Worm (Caenorhabditis elegans) whole organism, L3 larva: Measurements from ENCODE around the gene ncx-10.

ENCODE experiments used
- R02D3.7 ChIP-seq: fragments of 150-350 bp; optimal IDR thresholded peaks from 2 replicates; lab custom pipeline; 2014; ENCODE audit warnings: missing biosample characterization, missing genetic modification characterization
- ZK546.5 ChIP-seq: sonication (generic microtip); optimal IDR thresholded peaks from 2 replicates; lab custom pipeline; 2017; ENCODE audit warnings: missing biosample characterization, missing genetic modification characterization
- aly-2 ChIP-seq: fragments of 150-350 bp; optimal IDR thresholded peaks from 2 replicates; lab custom pipeline; 2014; ENCODE audit warnings: missing biosample characterization, missing genetic modification characterization
- ama-1 ChIP-seq: fragments of 150-350 bp; optimal IDR thresholded peaks from 2 replicates; lab custom pipeline; 2018
- ceh-16 ChIP-seq: sonication (generic microtip); optimal IDR thresholded peaks from 2 replicates; lab custom pipeline; 2017; ENCODE audit warnings: missing biosample characterization, missing genetic modification characterization
- ceh-28 ChIP-seq: fragments of 150-350 bp; optimal IDR thresholded peaks from 2 replicates; lab custom pipeline; 2014; ENCODE audit warnings: missing biosample characterization, missing genetic modification reagents, missing genetic modification characterization
- ceh-82 ChIP-seq: fragments of 150-350 bp; optimal IDR thresholded peaks from 2 replicates; lab custom pipeline; 2014; ENCODE audit warnings: missing biosample characterization, missing genetic modification characterization
- ceh-9 ChIP-seq: sonication (generic microtip); optimal IDR thresholded peaks from 2 replicates; lab custom pipeline; 2018; ENCODE audit warnings: missing biosample characterization, missing genetic modification characterization
- daf-12 ChIP-seq: fragments of 150-350 bp; optimal IDR thresholded peaks from 2 replicates; lab custom pipeline; 2014; ENCODE audit warnings: missing biosample characterization, missing genetic modification reagents, missing genetic modification characterization
- elt-2 ChIP-seq: sonication (generic microtip); optimal IDR thresholded peaks from 2 replicates; lab custom pipeline; 2016; ENCODE audit warnings: missing genetic modification reagents, mild to moderate bottlenecking, missing genetic modification characterization, missing compliant biosample characterization
- eor-1 ChIP-seq, 2 experiments: fragments of 150-350 bp; optimal IDR thresholded peaks; 2 replicates each; lab custom pipeline; 2014 to 2018; ENCODE audit warnings: missing biosample characterization in 2 of 2, missing genetic modification characterization in 2 of 2
- fkh-2 ChIP-seq: fragments of 150-350 bp; optimal IDR thresholded peaks from 2 replicates; lab custom pipeline; 2014; ENCODE audit warnings: missing biosample characterization, missing genetic modification reagents, missing genetic modification characterization
- hmg-11 ChIP-seq: sonication (generic microtip); optimal IDR thresholded peaks from 2 replicates; lab custom pipeline; 2016; ENCODE audit warnings: missing genetic modification characterization, missing compliant biosample characterization
- lin-15B ChIP-seq: fragments of 150-350 bp; optimal IDR thresholded peaks from 2 replicates; lab custom pipeline; 2014; ENCODE audit warnings: missing biosample characterization, missing genetic modification characterization
- lin-39 ChIP-seq: fragments of 150-350 bp; optimal IDR thresholded peaks from 2 replicates; lab custom pipeline; 2018; ENCODE audit warnings: missing biosample characterization, missing genetic modification reagents, missing genetic modification characterization
- lsy-12 ChIP-seq: sonication (generic microtip); optimal IDR thresholded peaks from 2 replicates; lab custom pipeline; 2016; ENCODE audit warnings: mild to moderate bottlenecking, missing genetic modification characterization, missing compliant biosample characterization
- mdl-1 ChIP-seq: fragments of 150-350 bp; optimal IDR thresholded peaks from 2 replicates; lab custom pipeline; 2014; ENCODE audit warnings: missing biosample characterization, missing genetic modification characterization
- mml-1 ChIP-seq: fragments of 150-350 bp; sonication (generic microtip); optimal IDR thresholded peaks from 3 replicates; lab custom pipeline; 2014; ENCODE audit warnings: missing biosample characterization, missing genetic modification characterization
- nfya-1 ChIP-seq: sonication (generic microtip); optimal IDR thresholded peaks from 2 replicates; lab custom pipeline; 2017; ENCODE audit warnings: missing genetic modification characterization, mild to moderate bottlenecking, missing compliant biosample characterization, antibody characterized with exemption, moderate library complexity; ENCODE audit not compliant: insufficient read depth
- nhr-237 ChIP-seq: fragments of 150-350 bp; optimal IDR thresholded peaks from 2 replicates; lab custom pipeline; 2014; ENCODE audit warnings: missing biosample characterization, missing genetic modification characterization
- nhr-28 ChIP-seq: fragments of 150-350 bp; optimal IDR thresholded peaks from 2 replicates; lab custom pipeline; 2014; ENCODE audit warnings: missing biosample characterization, missing genetic modification characterization
- nhr-67 ChIP-seq: fragments of 150-350 bp; optimal IDR thresholded peaks from 2 replicates; lab custom pipeline; 2014; ENCODE audit warnings: missing biosample characterization, missing genetic modification characterization
- nhr-77 ChIP-seq: fragments of 150-350 bp; optimal IDR thresholded peaks from 2 replicates; lab custom pipeline; 2014; ENCODE audit warnings: missing biosample characterization, missing genetic modification characterization
- pha-4 ChIP-seq: fragments of 150-350 bp; optimal IDR thresholded peaks from 2 replicates; lab custom pipeline; 2014; ENCODE audit warnings: missing biosample characterization, missing genetic modification reagents, missing genetic modification characterization
- pqm-1 ChIP-seq: fragments of 150-350 bp; optimal IDR thresholded peaks from 2 replicates; lab custom pipeline; 2017; ENCODE audit warnings: missing biosample characterization, missing genetic modification characterization, inconsistent platforms
- sea-2 ChIP-seq: fragments of 150-350 bp; sonication (generic microtip); optimal IDR thresholded peaks from 4 replicates; lab custom pipeline; 2014; ENCODE audit warnings: missing biosample characterization, missing genetic modification reagents, missing genetic modification characterization
- snpc-4 ChIP-seq: fragments of 150-350 bp; optimal IDR thresholded peaks from 2 replicates; lab custom pipeline; 2014; ENCODE audit warnings: missing biosample characterization, missing genetic modification characterization
- tbx-2 ChIP-seq: sonication (generic microtip); optimal IDR thresholded peaks from 2 replicates; lab custom pipeline; 2016; ENCODE audit warnings: mild to moderate bottlenecking, missing genetic modification characterization, missing compliant biosample characterization
- unc-62 ChIP-seq: fragments of 150-350 bp; sonication (generic microtip); optimal IDR thresholded peaks from 4 replicates; lab custom pipeline; 2014; ENCODE audit warnings: missing biosample characterization, missing genetic modification reagents, missing genetic modification characterization
- zag-1 ChIP-seq: fragments of 150-350 bp; optimal IDR thresholded peaks from 2 replicates; lab custom pipeline; 2014; ENCODE audit warnings: missing biosample characterization, missing genetic modification characterization

The ncx-10 gene

DNA sequence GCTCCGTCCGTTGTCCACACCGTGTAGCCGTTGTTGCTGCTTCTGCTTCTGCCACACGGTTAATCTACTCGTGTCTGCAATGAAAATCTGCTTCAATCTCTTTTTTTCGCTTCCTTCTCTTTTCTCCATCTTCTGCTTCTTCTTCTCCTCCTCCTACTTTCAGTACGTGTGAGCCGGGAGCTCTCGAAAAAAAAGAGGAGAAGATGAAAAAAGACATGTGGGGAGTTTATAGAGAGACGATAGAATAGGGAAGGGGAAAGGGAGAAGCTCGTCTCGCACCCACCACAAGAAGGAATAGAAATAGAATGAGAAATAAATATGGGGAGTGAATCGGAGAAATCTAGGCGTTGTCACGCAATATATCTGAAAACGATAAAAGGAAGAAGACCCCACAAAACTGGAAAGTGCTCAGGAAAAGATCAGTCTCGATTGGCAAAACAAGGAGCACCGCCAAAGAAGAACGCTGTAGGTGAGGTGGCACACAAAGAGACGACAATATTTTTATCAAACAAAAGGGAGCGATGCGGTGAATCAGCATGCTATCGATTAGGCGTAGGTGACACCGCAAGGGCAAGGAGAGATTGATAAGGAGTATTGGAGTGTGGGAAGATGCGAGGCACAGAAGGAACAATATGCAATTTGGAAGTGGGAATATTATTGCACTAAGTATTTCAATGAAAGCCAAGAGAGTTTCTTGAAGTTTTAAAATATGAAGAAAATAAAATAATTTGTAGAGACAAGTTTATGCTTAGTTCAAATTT lies 45.0 kb upstream of the ncx-10 start, which contains the start of gene let-413:
Gene let-413 (minus strand): TSS at position 76 of the 761 bp plus-strand sequence.
- peak; percentile 47 for TF ChIP-seq pha-4 (tag; lab: Kevin White, UChicago)
- TF ChIP-seq nfya-1 (tag; lab: Kevin White, UChicago), result peak; percentile 25
- TF ChIP-seq elt-2, result peak; percentile 62
- TF ChIP-seq ama-1 (lab: Kevin White, UChicago), result no peak
- peak; percentile 67 for TF ChIP-seq pqm-1 (tag; lab: Kevin White, UChicago)
- TF ChIP-seq aly-2 (tag; lab: Kevin White, UChicago), result no peak

DNA sequence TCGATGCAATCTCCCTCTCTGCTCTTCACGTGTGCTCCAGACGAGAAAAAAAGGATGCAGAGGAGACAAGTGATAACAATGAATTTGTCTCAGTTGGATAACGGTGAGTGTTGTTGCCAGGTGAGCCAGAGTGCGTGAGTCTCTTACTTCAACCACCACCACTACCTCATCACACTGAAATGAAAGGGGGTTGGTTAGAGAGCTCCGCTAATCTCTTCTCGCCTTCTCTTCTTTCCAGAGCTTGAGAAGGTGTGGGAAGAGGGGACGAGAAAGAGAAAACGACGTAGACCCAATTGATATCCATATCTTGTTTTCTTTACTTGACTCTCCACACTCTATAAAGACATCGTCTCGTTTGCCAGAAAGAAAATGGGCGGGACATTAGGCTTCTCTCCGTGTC lies 38.5 kb upstream of the ncx-10 start:
- TF ChIP-seq ZK546.5 (tag; lab: Kevin White, UChicago), result no peak
- no peak for TF ChIP-seq lsy-12
- TF ChIP-seq nhr-67 (tag; lab: Kevin White, UChicago), result no peak
- TF ChIP-seq eor-1 (tag; optimal IDR thresholded peaks at IDR 0.05; lab: Kevin White, UChicago), result no peak
- TF ChIP-seq R02D3.7 (tag; lab: Kevin White, UChicago), result no peak
- TF ChIP-seq ceh-9 (tag; lab: Kevin White, UChicago), result no peak
- TF ChIP-seq unc-62 (GFP tag; lab: Kevin White, UChicago), result no peak
- TF ChIP-seq fkh-2, result no peak
- TF ChIP-seq ceh-82 (tag; lab: Kevin White, UChicago), result no peak
- no peak for TF ChIP-seq zag-1 (tag; lab: Kevin White, UChicago)
- TF ChIP-seq ama-1 (lab: Kevin White, UChicago), result no peak
- no peak for TF ChIP-seq snpc-4
- TF ChIP-seq daf-12 (tag; lab: Kevin White, UChicago), result no peak
- no peak for TF ChIP-seq mml-1 (tag; lab: Kevin White, UChicago)
- TF ChIP-seq, all 47 proteins: peak for 0

DNA sequence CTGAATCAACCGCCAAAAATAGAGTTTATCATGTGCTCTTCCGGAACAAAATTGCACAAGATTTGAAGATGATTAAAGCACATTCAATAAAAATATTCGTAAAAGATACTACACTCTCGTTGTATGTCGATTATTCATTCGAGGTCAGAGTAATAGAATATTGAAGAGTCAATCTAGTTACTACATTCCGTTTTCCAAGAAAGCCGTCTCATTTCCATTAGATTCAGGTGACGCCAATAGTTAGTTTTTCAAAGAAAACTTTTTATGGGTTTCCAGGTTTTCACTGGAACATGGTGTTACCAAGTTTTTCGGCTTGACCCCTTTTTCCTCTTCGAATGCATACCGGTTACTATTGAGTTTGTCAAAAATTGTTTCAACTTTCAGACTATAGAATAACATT lies 37.6 kb upstream of the ncx-10 start:
- no peak for TF ChIP-seq hmg-11 (tag; lab: Kevin White, UChicago)
- TF ChIP-seq ceh-16, result no peak
- TF ChIP-seq elt-2, result no peak
- TF ChIP-seq nhr-28 (tag; lab: Kevin White, UChicago), result no peak
- TF ChIP-seq zag-1 (tag; lab: Kevin White, UChicago), result no peak
- TF ChIP-seq eor-1 (tag; optimal IDR thresholded peaks at IDR 0.05; lab: Kevin White, UChicago), result no peak
- TF ChIP-seq R02D3.7 (tag; lab: Kevin White, UChicago), result no peak
- no peak for TF ChIP-seq aly-2 (tag; lab: Kevin White, UChicago)
- TF ChIP-seq nhr-237 (tag; lab: Kevin White, UChicago), result no peak
- no peak for TF ChIP-seq unc-62 (GFP tag; lab: Kevin White, UChicago)
- TF ChIP-seq ama-1 (lab: Kevin White, UChicago), result no peak

DNA sequence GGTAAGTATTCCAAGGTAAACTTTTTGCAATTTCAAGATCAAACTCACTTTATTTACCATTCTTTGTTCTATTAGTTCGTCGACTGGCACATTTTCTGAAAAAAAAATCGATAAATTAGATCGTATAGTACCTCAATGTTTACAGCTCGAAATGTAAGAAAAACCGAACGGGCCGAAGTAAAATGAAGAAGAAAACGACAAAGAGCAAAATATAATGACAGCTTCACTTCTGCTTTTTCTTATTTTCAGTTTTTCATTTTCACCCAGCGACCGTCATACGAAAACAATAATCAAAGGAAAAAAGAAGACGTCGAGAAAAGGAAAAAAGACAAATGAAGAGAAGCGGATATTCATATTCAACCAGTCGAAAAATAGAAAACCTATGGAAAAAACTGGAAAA lies 36.2 kb upstream of the ncx-10 start, which contains the start of gene che-7:
Gene che-7 (minus strand): TSS at position 101 of the 400 bp plus-strand sequence.
- TF ChIP-seq ceh-28 (peak; percentile 13), ama-1 (lab: Kevin White, UChicago) (no peak)
- TF ChIP-seq, all 47 proteins: peak for 1

DNA sequence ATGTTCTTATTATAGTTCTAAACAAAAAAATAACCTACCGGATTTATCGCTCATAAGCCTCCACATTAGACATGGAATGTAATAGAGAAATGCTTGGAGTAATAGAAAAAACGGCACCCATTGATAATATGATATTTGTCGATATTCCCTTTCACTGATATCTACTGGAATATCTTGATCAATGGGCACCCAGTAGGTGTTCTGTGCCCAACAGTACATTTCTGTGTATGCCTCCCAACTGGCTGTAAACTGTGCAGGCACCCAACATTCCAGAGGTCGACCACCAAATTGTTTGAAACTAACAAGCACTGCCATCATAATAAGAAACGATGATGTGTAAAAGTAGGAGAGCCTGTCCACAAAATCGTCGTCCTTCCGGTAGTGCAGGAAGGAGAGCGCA lies 31.5 kb upstream of the ncx-10 start:
- no peak for TF ChIP-seq ZK546.5 (tag; lab: Kevin White, UChicago)
- no peak for TF ChIP-seq lin-15B (tag; lab: Kevin White, UChicago)
- no peak for TF ChIP-seq ama-1 (lab: Kevin White, UChicago)
- TF ChIP-seq sea-2 (GFP tag; lab: Kevin White, UChicago), result no peak
- no peak for TF ChIP-seq mdl-1

DNA sequence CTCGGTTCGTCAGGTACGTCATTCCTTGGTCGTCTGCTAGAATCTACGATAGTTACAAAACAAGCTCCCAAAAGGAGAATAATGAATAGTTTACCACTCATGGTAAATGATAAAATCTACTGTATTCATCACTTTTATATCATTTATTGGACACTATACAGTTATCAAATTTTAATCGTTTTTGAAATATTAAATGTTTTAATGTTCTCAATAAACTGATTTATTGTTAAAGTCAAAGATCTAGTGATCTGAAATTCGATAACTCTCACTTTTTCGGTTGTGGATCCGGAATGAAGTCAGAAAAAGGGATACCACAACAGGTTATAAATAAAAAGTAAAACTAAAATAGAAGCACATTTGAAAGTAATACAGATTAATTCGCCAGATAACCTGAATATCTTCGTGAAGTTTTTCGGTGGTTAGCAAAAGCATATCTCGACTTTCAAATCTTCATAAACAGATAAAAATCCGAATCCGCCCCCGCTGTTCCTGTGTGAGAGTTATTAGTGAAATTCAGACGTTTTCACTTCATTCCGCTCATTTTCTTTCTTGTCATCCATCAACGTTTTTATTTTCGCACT lies 25.9 kb upstream of the ncx-10 start, which contains the start of the genes clec-217 and F26D11.2:
Gene clec-217 (minus strand): TSS at position 101 of the 581 bp plus-strand sequence.
Gene F26D11.2 (plus strand): TSS at position 531 of the 581 bp plus-strand sequence.
- TF ChIP-seq tbx-2 (tag; lab: Kevin White, UChicago), result no peak
- no peak for TF ChIP-seq snpc-4
- no peak for TF ChIP-seq nhr-77 (tag; lab: Kevin White, UChicago)
- TF ChIP-seq ceh-9 (tag; lab: Kevin White, UChicago), result no peak
- no peak for TF ChIP-seq R02D3.7 (tag; lab: Kevin White, UChicago)
- no peak for TF ChIP-seq lin-39 (tag; lab: Kevin White, UChicago)
- TF ChIP-seq ama-1 (lab: Kevin White, UChicago), result no peak
- TF ChIP-seq, all 47 proteins: peak for 0
